Fruit fly (Drosophila melanogaster) S2 (cell line): ENCODE data around the gene SP555.

Experiments
- CG8478 ChIP-seq: fragments of >200 bp; optimal IDR thresholded peaks from 2 replicates; lab custom pipeline; 2018
- CTCF ChIP-seq, 2 experiments: fragments of >200 bp; optimal IDR thresholded peaks; 2 replicates each; lab custom pipeline; 2018

- TF ChIP-seq CG8478 (lab: Kevin White, UChicago) (no peak), CTCF (optimal IDR thresholded peaks at IDR 0.05; lab: Kevin White, UChicago) (no peak)
These were observed 52.8 kb downstream of the SP555 start for dm6 chr2L:5090352-5090751.
